Worm (Caenorhabditis elegans): ENCODE results near the gene nhr-180.

- TF ChIP-seq nfya-1 (tag; optimal IDR thresholded peaks at IDR 0.05): no peak
- no peak for TF ChIP-seq elt-2 (tag; optimal IDR thresholded peaks at IDR 0.05)
- no peak for TF ChIP-seq fkh-10 (GFP tag; optimal IDR thresholded peaks at IDR 0.05)
- TF ChIP-seq madf-2 (tag; optimal IDR thresholded peaks at IDR 0.05): no peak
- no peak for TF ChIP-seq ets-4 (tag; optimal IDR thresholded peaks at IDR 0.05)
- TF ChIP-seq hlh-6 (tag; optimal IDR thresholded peaks at IDR 0.05): no peak
- TF ChIP-seq K02D7.2 (tag; optimal IDR thresholded peaks at IDR 0.05): no peak
- TF ChIP-seq pha-4 (tag; optimal IDR thresholded peaks at IDR 0.05): no peak
- no peak for TF ChIP-seq ceh-34 (tag; optimal IDR thresholded peaks at IDR 0.05)
- TF ChIP-seq gmeb-2 (tag; optimal IDR thresholded peaks at IDR 0.05): no peak
- no peak for TF ChIP-seq pros-1 (tag; optimal IDR thresholded peaks at IDR 0.05)
- no peak for TF ChIP-seq T23F11.4 (GFP tag; optimal IDR thresholded peaks at IDR 0.05)
Observed at ce11 chrV:624922-625321, 42.4 kb downstream of the nhr-180 start, which contains the start of gene srt-17.

Data from whole organism, late embryonic.